Worm (Caenorhabditis elegans) whole organism, L2 larva: ENCODE measurements around the gene nhr-51.

ENCODE experiments used
- R02D3.7 ChIP-seq: fragments of 150-350 bp; optimal IDR thresholded peaks from 2 replicates; lab custom pipeline; 2014; ENCODE audit warnings: missing biosample characterization, missing genetic modification characterization
- aly-2 ChIP-seq: fragments of 150-350 bp; optimal IDR thresholded peaks from 2 replicates; lab custom pipeline; 2014; ENCODE audit warnings: missing biosample characterization, missing genetic modification characterization
- snpc-4 ChIP-seq: fragments of 150-350 bp; optimal IDR thresholded peaks from 2 replicates; lab custom pipeline; 2014; ENCODE audit warnings: missing biosample characterization, missing genetic modification characterization

- no peak for TF ChIP-seq R02D3.7 (tag; lab: Kevin White, UChicago)
- no peak for TF ChIP-seq aly-2 (tag; lab: Kevin White, UChicago)
- no peak for TF ChIP-seq snpc-4 (tag; lab: Kevin White, UChicago)
Observed at ce11 chrV:15711898-15712297, 38.1 kb downstream of the nhr-51 start, which contains the start of gene str-101.
